Fruit fly (Drosophila melanogaster) whole organism, embryonic: ENCODE measurements around the gene CG17612.

Experiments used
- CG12071 ChIP-seq: fragments of 200-800 bp; sonication (Bioruptor generic); optimal IDR thresholded peaks from 3 replicates; lab custom pipeline; 2018; ENCODE audit warnings: missing biosample characterization, mild to moderate bottlenecking, missing genetic modification characterization
- CG15479 ChIP-seq: fragments of 200-800 bp; sonication (Bioruptor generic); optimal IDR thresholded peaks from 3 replicates; lab custom pipeline; 2019; ENCODE audit warnings: missing biosample characterization, mild to moderate bottlenecking, missing genetic modification characterization, moderate library complexity
- CG31441 ChIP-seq: fragments of 200-800 bp; sonication (Bioruptor generic); IDR thresholded peaks from 2 replicates; pipeline ENCODE4 v1.3.6; 2022; ENCODE audit warnings: missing biosample characterization, missing genetic modification characterization
- CG43689 ChIP-seq: fragments of 200-800 bp; sonication (Bioruptor generic); IDR thresholded peaks from 2 replicates; pipeline ENCODE4 v1.3.6; 2022; ENCODE audit warnings: missing biosample characterization, missing genetic modification characterization
- Ets65A ChIP-seq: fragments of 200-800 bp; sonication (Bioruptor generic); peaks from one replicate; lab custom pipeline; 2016; ENCODE audit warnings: missing biosample characterization, missing genetic modification characterization
- HLH4C ChIP-seq: fragments of 200-800 bp; sonication (Bioruptor generic); IDR thresholded peaks from 3 replicates; pipeline ENCODE4 v1.3.6; 2022; ENCODE audit warnings: missing biosample characterization, missing genetic modification characterization; ENCODE audit not compliant: partially characterized antibody
- Oaz ChIP-seq: fragments of 200-800 bp; sonication (Bioruptor generic); IDR thresholded peaks from 2 replicates; pipeline ENCODE4 v1.3.6; 2022; ENCODE audit warnings: missing biosample characterization, missing genetic modification characterization
- ash1 ChIP-seq: fragments of 200-800 bp; sonication (Bioruptor generic); optimal IDR thresholded peaks from 2 replicates; lab custom pipeline; 2018; ENCODE audit warnings: missing biosample characterization, mild to moderate bottlenecking, missing genetic modification characterization
- nom ChIP-seq: fragments of 200-800 bp; sonication (Bioruptor generic); optimal IDR thresholded peaks from 2 replicates; lab custom pipeline; 2017; ENCODE audit warnings: missing biosample characterization, missing genetic modification characterization, mild to moderate bottlenecking, moderate library complexity, missing genetic modification reagents
- so ChIP-seq: fragments of 200-800 bp; sonication (Bioruptor generic); IDR thresholded peaks from 3 replicates; pipeline ENCODE4 v1.3.6; 2022; ENCODE audit warnings: missing biosample characterization, missing genetic modification characterization

DNA sequence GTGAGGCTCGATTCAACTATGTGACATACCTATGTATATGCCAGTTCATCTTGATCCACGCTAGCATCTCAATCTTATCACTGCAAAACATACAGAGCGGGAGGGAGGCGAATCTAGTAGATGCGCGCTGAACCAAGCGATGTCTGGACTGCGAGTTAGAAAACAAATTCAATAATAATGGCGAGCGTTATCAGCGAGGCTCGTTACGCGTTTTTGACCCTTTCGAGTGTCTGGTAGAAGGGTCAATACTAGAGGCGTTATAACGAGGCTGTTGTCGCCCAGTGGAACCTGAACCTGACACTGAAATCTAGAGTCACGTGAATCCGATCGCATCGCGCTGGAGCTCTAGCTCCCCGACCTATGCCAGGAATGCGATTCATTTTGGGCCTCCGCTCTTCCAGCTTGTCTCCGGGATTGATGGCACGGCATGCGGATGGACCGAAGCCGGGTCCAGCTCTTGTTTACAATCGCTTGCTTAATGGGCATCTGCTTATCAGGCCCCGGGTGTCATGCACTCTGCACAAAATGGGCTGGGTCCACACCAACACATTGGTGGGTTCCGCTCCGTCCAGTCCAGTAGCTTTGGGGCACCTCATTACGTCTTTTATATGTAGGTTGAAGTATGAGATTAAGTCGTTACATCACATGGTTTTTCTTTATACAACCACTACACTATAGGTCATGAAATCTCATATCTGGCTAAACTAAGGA is 7.0 kb upstream of the CG17612 start:
- TF ChIP-seq Ets65A (GFP tag; lab: Kevin White, UChicago) (no peak), HLH4C (GFP tag; lab: Robert Waterston, UW) (no peak), Oaz (GFP tag; lab: Robert Waterston, UW) (no peak), CG15479 (GFP tag; lab: Kevin White, UChicago) (no peak), so (GFP tag; lab: Robert Waterston, UW) (no peak), CG12071 (GFP tag; lab: Kevin White, UChicago) (no peak), nom (no peak), ash1 (GFP tag; lab: Kevin White, UChicago) (no peak), CG43689 (GFP tag; lab: Robert Waterston, UW) (no peak), CG31441 (GFP tag; lab: Robert Waterston, UW) (no peak)
